Fruit fly (Drosophila melanogaster): Measurements from ENCODE around the gene TfIIFbeta.

The TfIIFbeta gene

dm6 chr3R:10767526-10767925, at the start of gene TfIIFbeta:
Gene TfIIFbeta (minus strand): TSS chr3R:10767804.
- TF ChIP-seq EcR (GFP tag; optimal IDR thresholded peaks at IDR 0.05), result no peak
- no peak for TF ChIP-seq usp (GFP tag; optimal IDR thresholded peaks at IDR 0.05)
- TF ChIP-seq psq (optimal IDR thresholded peaks at IDR 0.05), result no peak
- TF ChIP-seq pan (optimal IDR thresholded peaks at IDR 0.05), result no peak
- no peak for TF ChIP-seq CG8478 (optimal IDR thresholded peaks at IDR 0.05)
- TF ChIP-seq Dll (optimal IDR thresholded peaks at IDR 0.05), result no peak

- TF ChIP-seq Dll (optimal IDR thresholded peaks at IDR 0.05) (no peak), psq (optimal IDR thresholded peaks at IDR 0.05) (no peak), pan (optimal IDR thresholded peaks at IDR 0.05) (no peak), EcR (GFP tag; optimal IDR thresholded peaks at IDR 0.05) (no peak), usp (GFP tag; optimal IDR thresholded peaks at IDR 0.05) (no peak), CG8478 (optimal IDR thresholded peaks at IDR 0.05) (no peak)
Measured at dm6 chr3R:10815032-10815431, 47.4 kb upstream of the TfIIFbeta start, which contains the start of the genes CG14693 and TTLL15. Gene CG14693 (minus strand): TSS chr3R:10815047. Gene TTLL15 (plus strand): TSS chr3R:10815288.

- TF ChIP-seq Dll (optimal IDR thresholded peaks at IDR 0.05), result no peak
- TF ChIP-seq usp (GFP tag; optimal IDR thresholded peaks at IDR 0.05), result no peak
- TF ChIP-seq psq (optimal IDR thresholded peaks at IDR 0.05), result no peak
- no peak for TF ChIP-seq CG8478 (optimal IDR thresholded peaks at IDR 0.05)
- TF ChIP-seq pan (optimal IDR thresholded peaks at IDR 0.05), result no peak
- TF ChIP-seq EcR (GFP tag; optimal IDR thresholded peaks at IDR 0.05), result no peak
Measured at dm6 chr3R:10803855-10804254, 36.3 kb upstream of the TfIIFbeta start, which contains the start of gene CG14692. Gene CG14692 (minus strand): TSS chr3R:10803955.

- TF ChIP-seq Dll (optimal IDR thresholded peaks at IDR 0.05), result no peak
- no peak for TF ChIP-seq usp (GFP tag; optimal IDR thresholded peaks at IDR 0.05)
- TF ChIP-seq EcR (GFP tag; optimal IDR thresholded peaks at IDR 0.05), result no peak
- TF ChIP-seq CG8478 (optimal IDR thresholded peaks at IDR 0.05), result no peak
- TF ChIP-seq pan (optimal IDR thresholded peaks at IDR 0.05), result no peak
- no peak for TF ChIP-seq psq (optimal IDR thresholded peaks at IDR 0.05)
Measured at dm6 chr3R:10792604-10793003, 25.0 kb upstream of the TfIIFbeta start, which contains the start of gene CG14687. Gene CG14687 (plus strand): TSS chr3R:10792904.

dm6 chr3R:10788186-10788585, 20.6 kb upstream of the TfIIFbeta start, which contains the start of the genes Art1 and Mcm5:
Gene Art1 (minus strand): TSS chr3R:10788226.
Gene Mcm5 (plus strand): TSS chr3R:10788524.
- TF ChIP-seq Dll (optimal IDR thresholded peaks at IDR 0.05) (no peak), EcR (GFP tag; optimal IDR thresholded peaks at IDR 0.05) (no peak), psq (optimal IDR thresholded peaks at IDR 0.05) (no peak), CG8478 (optimal IDR thresholded peaks at IDR 0.05) (no peak), usp (GFP tag; optimal IDR thresholded peaks at IDR 0.05) (no peak), pan (optimal IDR thresholded peaks at IDR 0.05) (no peak)

dm6 chr3R:10784058-10784499, 16.5 kb upstream of the TfIIFbeta start, which contains the start of the genes mRpL37 and Rbp1:
Gene mRpL37 (minus strand): TSS chr3R:10784092.
Gene Rbp1 (plus strand): TSS chr3R:10784383.
- TF ChIP-seq pan (optimal IDR thresholded peaks at IDR 0.05), result no peak
- TF ChIP-seq CG8478 (optimal IDR thresholded peaks at IDR 0.05), result no peak
- no peak for TF ChIP-seq psq (optimal IDR thresholded peaks at IDR 0.05)
- TF ChIP-seq usp (GFP tag; optimal IDR thresholded peaks at IDR 0.05), result no peak

dm6 chr3R:10782167-10782566, 14.6 kb upstream of the TfIIFbeta start, which contains the start of gene CG42633:
Gene CG42633 (minus strand): TSS chr3R:10782267.
- TF ChIP-seq pan (optimal IDR thresholded peaks at IDR 0.05) (no peak), usp (GFP tag; optimal IDR thresholded peaks at IDR 0.05) (no peak), Dll (optimal IDR thresholded peaks at IDR 0.05) (no peak)

dm6 chr3R:10780161-10780560, 12.6 kb upstream of the TfIIFbeta start:
- TF ChIP-seq EcR (GFP tag; optimal IDR thresholded peaks at IDR 0.05) (no peak), psq (optimal IDR thresholded peaks at IDR 0.05) (no peak), usp (GFP tag; optimal IDR thresholded peaks at IDR 0.05) (no peak), pan (optimal IDR thresholded peaks at IDR 0.05) (no peak), Dll (optimal IDR thresholded peaks at IDR 0.05) (no peak), CG8478 (optimal IDR thresholded peaks at IDR 0.05) (no peak)

- TF ChIP-seq pan (optimal IDR thresholded peaks at IDR 0.05), result no peak
- TF ChIP-seq usp (GFP tag; optimal IDR thresholded peaks at IDR 0.05), result no peak
- no peak for TF ChIP-seq EcR (GFP tag; optimal IDR thresholded peaks at IDR 0.05)
- TF ChIP-seq Dll (optimal IDR thresholded peaks at IDR 0.05), result no peak
- no peak for TF ChIP-seq psq (optimal IDR thresholded peaks at IDR 0.05)
- no peak for TF ChIP-seq CG8478 (optimal IDR thresholded peaks at IDR 0.05)
Measured at dm6 chr3R:10779269-10779668, 11.7 kb upstream of the TfIIFbeta start, which contains the start of gene Desi. Gene Desi (plus strand): TSS chr3R:10779569.

- TF ChIP-seq EcR (GFP tag; optimal IDR thresholded peaks at IDR 0.05) (no peak), pan (optimal IDR thresholded peaks at IDR 0.05) (no peak), Dll (optimal IDR thresholded peaks at IDR 0.05) (no peak), CG8478 (optimal IDR thresholded peaks at IDR 0.05) (no peak), psq (optimal IDR thresholded peaks at IDR 0.05) (no peak), usp (GFP tag; optimal IDR thresholded peaks at IDR 0.05) (no peak)
Measured at dm6 chr3R:10778151-10778550, 10.5 kb upstream of the TfIIFbeta start.

- TF ChIP-seq Dll (optimal IDR thresholded peaks at IDR 0.05), result no peak
- no peak for TF ChIP-seq CG8478 (optimal IDR thresholded peaks at IDR 0.05)
- TF ChIP-seq psq (optimal IDR thresholded peaks at IDR 0.05), result no peak
- TF ChIP-seq usp (GFP tag; optimal IDR thresholded peaks at IDR 0.05), result no peak
- TF ChIP-seq pan (optimal IDR thresholded peaks at IDR 0.05), result no peak
- no peak for TF ChIP-seq EcR (GFP tag; optimal IDR thresholded peaks at IDR 0.05)
Measured at dm6 chr3R:10777274-10777673, 9.7 kb upstream of the TfIIFbeta start, which contains the start of the genes CG45076, CG45078 and fau. Gene CG45076 (minus strand): TSS chr3R:10777374. Gene CG45078 (minus strand): TSS chr3R:10777374. Gene fau (minus strand): TSS chr3R:10777374.

- TF ChIP-seq Dll (optimal IDR thresholded peaks at IDR 0.05), result no peak
- no peak for TF ChIP-seq EcR (GFP tag; optimal IDR thresholded peaks at IDR 0.05)
- TF ChIP-seq psq (optimal IDR thresholded peaks at IDR 0.05), result no peak
- TF ChIP-seq pan (optimal IDR thresholded peaks at IDR 0.05), result no peak
- no peak for TF ChIP-seq usp (GFP tag; optimal IDR thresholded peaks at IDR 0.05)
- TF ChIP-seq CG8478 (optimal IDR thresholded peaks at IDR 0.05), result no peak
Measured at dm6 chr3R:10776047-10776659, 8.5 kb upstream of the TfIIFbeta start.

Data from whole organism.